Worm (Caenorhabditis elegans) whole organism, mixed stage, embryonic: ENCODE data around the gene C01G6.3.

Source experiments
- nhr-237 ChIP-seq: fragments of 150-350 bp; optimal IDR thresholded peaks from 2 replicates; lab custom pipeline; 2014; ENCODE audit warnings: missing biosample characterization, missing genetic modification characterization
- nhr-76 ChIP-seq: sonication (generic microtip); optimal IDR thresholded peaks from 2 replicates; lab custom pipeline; 2017; ENCODE audit warnings: missing biosample characterization, missing genetic modification characterization

- no peak for TF ChIP-seq nhr-76
- no peak for TF ChIP-seq nhr-237
These were observed 8.3 kb upstream of the C01G6.3 start for ce11 chrII:9261403-9261802.
